Worm (Caenorhabditis elegans) whole organism, L1 larva: ENCODE measurements around the gene F49H6.17.

Experiments
- C34B4.2 ChIP-seq: sonication (generic microtip); optimal IDR thresholded peaks from 2 replicates; lab custom pipeline; 2017; ENCODE audit warnings: mild to moderate bottlenecking, missing genetic modification characterization, missing compliant biosample characterization
- Y116A8C.19 ChIP-seq: sonication (generic microtip); optimal IDR thresholded peaks from 2 replicates; lab custom pipeline; 2016; ENCODE audit warnings: missing compliant biosample characterization, missing genetic modification characterization, borderline replicate concordance
- ceh-63 ChIP-seq: fragments of 200-800 bp; sonication (Bioruptor generic); optimal IDR thresholded peaks from 2 replicates; lab custom pipeline; 2018; ENCODE audit warnings: mild to moderate bottlenecking, missing genetic modification characterization, missing compliant biosample characterization
- ces-1 ChIP-seq: fragments of 150-350 bp; optimal IDR thresholded peaks from 2 replicates; lab custom pipeline; 2014; ENCODE audit warnings: missing biosample characterization, missing genetic modification reagents, missing genetic modification characterization
- dpl-1 ChIP-seq, 3 experiments: fragments of 150-350 bp in 2 of 3; sonication (generic microtip) in 1 of 3; optimal IDR thresholded peaks; 2 replicates each; lab custom pipeline; 2014 to 2017; ENCODE audit warnings: missing biosample characterization in 3 of 3, missing genetic modification characterization in 3 of 3, missing genetic modification reagents in 3 of 3
- efl-1 ChIP-seq, 4 experiments: fragments of 150-350 bp; optimal IDR thresholded peaks in 3 of 4; peaks in 1 of 4; 1 replicate in 1 of 4; 2 replicates in 3 of 4; lab custom pipeline; 2014; ENCODE audit warnings: missing biosample characterization in 2 of 4, missing genetic modification characterization in 2 of 4, missing genetic modification reagents in 2 of 4
- egl-13 ChIP-seq: sonication (generic microtip); optimal IDR thresholded peaks from 2 replicates; lab custom pipeline; 2016; ENCODE audit warnings: missing genotype, missing genetic modification reagents, missing genetic modification characterization, missing compliant biosample characterization
- egl-27 ChIP-seq, 2 experiments: fragments of 150-350 bp in 1 of 2; sonication (generic microtip); optimal IDR thresholded peaks; 3 replicates each; lab custom pipeline; 2017 to 2018; ENCODE audit warnings: missing biosample characterization in 2 of 2, missing genetic modification characterization in 2 of 2, missing genetic modification reagents in 2 of 2
- elt-2 ChIP-seq: sonication (generic microtip); optimal IDR thresholded peaks from 2 replicates; lab custom pipeline; 2016; ENCODE audit warnings: missing genetic modification characterization, mild to moderate bottlenecking, inconsistent platforms, missing compliant biosample characterization, missing genetic modification reagents
- ets-5 ChIP-seq: fragments of 200-800 bp; sonication (Bioruptor generic); IDR thresholded peaks from 2 replicates; pipeline ENCODE4 v1.3.6; 2022; ENCODE audit warnings: missing genetic modification characterization, missing compliant biosample characterization
- grh-1 ChIP-seq: fragments of 200-800 bp; sonication (Bioruptor generic); IDR thresholded peaks from 2 replicates; pipeline ENCODE4 v1.3.6; 2022; ENCODE audit warnings: missing genetic modification reagents, missing genetic modification characterization, missing compliant biosample characterization
- hlh-4 ChIP-seq: sonication (generic microtip); optimal IDR thresholded peaks from 2 replicates; lab custom pipeline; 2016; ENCODE audit warnings: mild to moderate bottlenecking, missing genetic modification characterization, missing compliant biosample characterization
- hpl-2 ChIP-seq: fragments of 150-350 bp; optimal IDR thresholded peaks from 2 replicates; lab custom pipeline; 2014; ENCODE audit warnings: missing biosample characterization, missing genetic modification reagents, missing genetic modification characterization
- jun-1 ChIP-seq: fragments of 150-350 bp; optimal IDR thresholded peaks from 2 replicates; lab custom pipeline; 2014; ENCODE audit warnings: missing biosample characterization, missing genetic modification reagents, missing genetic modification characterization
- lin-35 ChIP-seq, 2 experiments: fragments of 150-350 bp; optimal IDR thresholded peaks; 2 replicates each; lab custom pipeline; 2014; ENCODE audit warnings: missing biosample characterization in 2 of 2, missing genetic modification characterization in 2 of 2, missing genetic modification reagents in 2 of 2
- lin-39 ChIP-seq: fragments of 150-350 bp; optimal IDR thresholded peaks from 2 replicates; lab custom pipeline; 2014; ENCODE audit warnings: missing biosample characterization, missing genetic modification reagents, missing genetic modification characterization
- lir-3 ChIP-seq: sonication (generic microtip); optimal IDR thresholded peaks from 2 replicates; lab custom pipeline; 2016; ENCODE audit warnings: mild to moderate bottlenecking, missing genetic modification characterization, moderate library complexity, missing compliant biosample characterization; ENCODE audit not compliant: poor library complexity
- mef-2 ChIP-seq: fragments of 150-350 bp; optimal IDR thresholded peaks from 2 replicates; lab custom pipeline; 2014; ENCODE audit warnings: missing biosample characterization, missing genetic modification characterization
- nhr-11 ChIP-seq: fragments of 150-350 bp; optimal IDR thresholded peaks from 2 replicates; lab custom pipeline; 2014; ENCODE audit warnings: missing biosample characterization, missing genetic modification characterization
- nhr-19 ChIP-seq: fragments of 200-800 bp; sonication (Bioruptor generic); conservative IDR thresholded peaks from 2 replicates; pipeline ENCODE4 v1.3.6; 2022; ENCODE audit warnings: missing genetic modification characterization, missing compliant biosample characterization
- nhr-20 ChIP-seq: sonication (generic microtip); optimal IDR thresholded peaks from 2 replicates; lab custom pipeline; 2016; ENCODE audit warnings: mild to moderate bottlenecking, missing genetic modification characterization, missing compliant biosample characterization
- nhr-28 ChIP-seq: fragments of 150-350 bp; optimal IDR thresholded peaks from 2 replicates; lab custom pipeline; 2014; ENCODE audit warnings: missing biosample characterization, missing genetic modification characterization
- nhr-77 ChIP-seq: fragments of 150-350 bp; optimal IDR thresholded peaks from 2 replicates; lab custom pipeline; 2014; ENCODE audit warnings: missing biosample characterization, missing genetic modification characterization
- pax-3 ChIP-seq: fragments of 200-800 bp; sonication (Bioruptor generic); optimal IDR thresholded peaks from 2 replicates; lab custom pipeline; 2018; ENCODE audit warnings: mild to moderate bottlenecking, missing genetic modification characterization, moderate library complexity, missing compliant biosample characterization
- pqm-1 ChIP-seq: sonication (generic microtip); optimal IDR thresholded peaks from 3 replicates; lab custom pipeline; 2017; ENCODE audit warnings: missing biosample characterization, missing genetic modification characterization
- rnt-1 ChIP-seq: sonication (generic microtip); optimal IDR thresholded peaks from 2 replicates; lab custom pipeline; 2016; ENCODE audit warnings: mild to moderate bottlenecking, missing genetic modification characterization, moderate library complexity, missing compliant biosample characterization
- snpc-4 ChIP-seq: fragments of 150-350 bp; optimal IDR thresholded peaks from 2 replicates; lab custom pipeline; 2014; ENCODE audit warnings: missing biosample characterization, missing genetic modification characterization
- sptf-1 ChIP-seq: fragments of 150-350 bp; optimal IDR thresholded peaks from 2 replicates; lab custom pipeline; 2014; ENCODE audit warnings: missing biosample characterization, missing genetic modification characterization
- sup-37 ChIP-seq: fragments of 200-800 bp; sonication (Bioruptor generic); optimal IDR thresholded peaks from 2 replicates; lab custom pipeline; 2018; ENCODE audit warnings: mild to moderate bottlenecking, missing genetic modification characterization, missing compliant biosample characterization
- tbx-2 ChIP-seq: sonication (generic microtip); optimal IDR thresholded peaks from 2 replicates; lab custom pipeline; 2016; ENCODE audit warnings: missing genetic modification characterization, missing compliant biosample characterization
- unc-130 ChIP-seq: fragments of 150-350 bp; optimal IDR thresholded peaks from 2 replicates; lab custom pipeline; 2017; ENCODE audit warnings: missing biosample characterization, missing genetic modification characterization, inconsistent platforms
- unc-30 ChIP-seq: sonication (generic microtip); optimal IDR thresholded peaks from 2 replicates; lab custom pipeline; 2017; ENCODE audit warnings: missing biosample characterization, missing genetic modification characterization
- unc-62 ChIP-seq: fragments of 150-350 bp; optimal IDR thresholded peaks from 2 replicates; lab custom pipeline; 2014; ENCODE audit warnings: missing biosample characterization, missing genetic modification reagents, missing genetic modification characterization
- unc-98 ChIP-seq: fragments of 200-800 bp; sonication (Bioruptor generic); IDR thresholded peaks from 2 replicates; pipeline ENCODE4 v1.3.6; 2022; ENCODE audit warnings: missing genetic modification characterization, missing compliant biosample characterization
- ztf-4 ChIP-seq: fragments of 150-350 bp; optimal IDR thresholded peaks from 2 replicates; lab custom pipeline; 2014; ENCODE audit warnings: missing biosample characterization, missing genetic modification characterization

F49H6.17 gene

DNA sequence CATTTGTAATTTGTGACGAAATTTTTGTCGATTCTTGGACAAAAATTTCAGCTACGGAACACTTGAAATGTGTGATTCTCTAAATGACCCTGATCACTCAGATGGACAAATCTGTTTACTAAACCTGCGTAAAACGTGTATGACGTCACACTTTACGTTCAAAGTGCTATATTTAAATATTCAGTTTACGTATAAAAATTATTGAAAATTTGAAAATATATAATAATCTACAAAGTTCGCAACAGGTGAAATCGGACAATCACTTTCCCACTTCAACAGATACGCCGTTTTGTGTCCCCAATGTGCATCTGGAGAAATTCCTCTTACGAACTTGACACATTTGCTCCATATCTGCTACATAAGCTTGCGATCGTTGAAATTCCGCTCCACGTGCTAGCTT is 14.6 kb upstream of the F49H6.17 start, which contains the start of gene srh-131:
TSS of gene srh-131 (plus strand) at position 301 of the 400 bp plus-strand sequence.
- TF ChIP-seq tbx-2 = no peak
- no peak for TF ChIP-seq unc-62 (GFP tag; lab: Kevin White, UChicago)
- TF ChIP-seq egl-27 (tag; optimal IDR thresholded peaks at IDR 0.05; lab: Kevin White, UChicago) = no peak
- TF ChIP-seq sptf-1 (tag; lab: Kevin White, UChicago) = no peak
- no peak for TF ChIP-seq ztf-4 (tag; lab: Kevin White, UChicago)
- no peak for TF ChIP-seq grh-1 (GFP tag; lab: Robert Waterston, UW)
- no peak for TF ChIP-seq dpl-1 (GFP tag; optimal IDR thresholded peaks at IDR 0.05; lab: Kevin White, UChicago)

DNA sequence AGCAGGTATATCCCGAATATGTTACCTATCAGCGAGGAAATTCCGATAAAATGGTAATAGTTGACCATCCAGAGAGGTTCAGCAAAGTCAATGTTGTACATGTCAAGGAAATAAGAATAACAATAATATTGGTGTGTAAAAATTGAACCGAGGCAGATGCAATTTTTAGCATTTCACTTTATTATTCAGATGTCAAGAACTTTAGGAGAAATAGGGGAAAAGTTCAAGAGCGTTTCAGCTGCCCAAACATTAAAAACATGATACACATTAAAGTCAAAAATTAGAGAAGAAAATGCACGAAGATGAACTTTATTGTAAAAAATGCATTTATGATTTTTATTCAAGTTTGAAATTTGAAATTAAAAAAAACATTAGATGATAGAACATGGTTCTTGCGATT is 11.5 kb upstream of the F49H6.17 start, which contains the start of gene sri-69:
TSS of gene sri-69 (minus strand) at position 101 of the 400 bp plus-strand sequence.
- TF ChIP-seq ceh-63 (no peak), lin-39 (tag; lab: Kevin White, UChicago) (no peak), hpl-2 (GFP tag; lab: Kevin White, UChicago) (no peak), nhr-19 (GFP tag; lab: Robert Waterston, UW) (no peak), lin-35 (GFP tag; optimal IDR thresholded peaks at IDR 0.05; lab: Kevin White, UChicago) (no peak), snpc-4 (tag; lab: Kevin White, UChicago) (no peak), sptf-1 (tag; lab: Kevin White, UChicago) (no peak), hlh-4 (tag; lab: Kevin White, UChicago) (no peak), pqm-1 (tag; lab: Kevin White, UChicago) (no peak), elt-2 (tag; lab: Kevin White, UChicago) (no peak), nhr-28 (tag; lab: Kevin White, UChicago) (no peak), mef-2 (no peak), rnt-1 (tag; lab: Kevin White, UChicago) (no peak), ets-5 (GFP tag; lab: Robert Waterston, UW) (no peak), lir-3 (tag; lab: Kevin White, UChicago) (no peak)
- TF ChIP-seq, all 84 proteins: peak for 0

DNA sequence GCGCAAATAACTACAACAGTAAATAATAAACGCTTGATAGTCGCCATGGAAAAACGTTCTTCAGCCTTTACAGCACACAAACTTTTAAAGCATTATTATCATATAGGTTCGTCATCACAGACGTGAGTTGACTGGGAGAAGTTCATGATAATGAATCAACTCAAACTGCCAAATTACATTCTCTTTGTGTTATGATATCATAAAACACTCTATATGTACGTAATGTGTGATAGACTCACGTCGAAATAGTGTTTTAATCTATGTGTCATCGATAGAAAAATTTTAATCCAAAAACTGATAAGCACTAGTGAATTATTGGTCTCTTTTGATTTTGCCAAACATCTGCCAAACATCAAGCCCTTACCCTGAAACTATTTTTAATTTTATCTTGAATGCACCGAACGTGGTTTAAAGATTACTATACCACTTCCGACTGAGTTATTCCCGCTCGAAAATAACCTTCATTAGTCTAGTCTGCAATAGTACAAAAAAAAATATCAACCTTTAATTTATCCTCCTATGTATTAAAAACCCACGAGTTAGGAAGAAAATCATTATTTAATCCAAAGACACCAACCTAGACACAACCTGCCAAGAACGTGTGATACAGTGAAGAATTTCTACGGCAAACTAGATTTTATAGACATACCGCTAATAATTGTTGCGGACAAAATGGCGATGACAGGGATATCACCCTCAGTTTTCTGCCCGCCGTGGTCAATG is 10.3 kb upstream of the F49H6.17 start, which contains the start of the genes clc-12 and clec-240:
TSS of gene clc-12 (minus strand) at position 47 of the 723 bp plus-strand sequence.
TSS of gene clec-240 (plus strand) at position 673 of the 723 bp plus-strand sequence.
- peak; percentile 69 for TF ChIP-seq elt-2 (tag; lab: Kevin White, UChicago)
- TF ChIP-seq pax-3 = no peak
- TF ChIP-seq rnt-1 (tag; lab: Kevin White, UChicago) = no peak
- TF ChIP-seq hpl-2 (GFP tag; lab: Kevin White, UChicago) = no peak
- TF ChIP-seq hlh-4 (tag; lab: Kevin White, UChicago) = no peak

DNA sequence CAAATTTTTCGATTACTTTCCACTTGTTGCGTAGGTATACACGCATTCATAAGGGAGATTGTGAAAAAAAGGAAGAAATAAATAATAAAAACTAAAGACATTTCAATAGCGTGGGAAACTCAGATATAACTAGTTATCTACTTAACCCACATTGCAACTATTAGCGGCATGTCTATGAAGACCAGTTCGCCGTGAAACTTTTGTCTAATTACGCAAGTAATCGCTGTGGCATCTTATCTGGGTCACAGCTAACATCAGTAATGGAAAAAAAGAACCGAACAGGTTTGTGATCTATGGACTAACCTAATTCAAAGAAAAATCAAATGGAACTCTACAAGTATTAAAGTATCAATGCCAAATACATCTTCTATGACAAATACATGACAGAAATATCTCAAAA is 6.6 kb upstream of the F49H6.17 start, which contains the start of gene clec-241:
TSS of gene clec-241 (minus strand) at position 101 of the 400 bp plus-strand sequence.
- TF ChIP-seq Y116A8C.19 (tag; lab: Kevin White, UChicago) (no peak), nhr-77 (no peak), nhr-20 (tag; lab: Kevin White, UChicago) (no peak), lin-39 (tag; lab: Kevin White, UChicago) (no peak)

DNA sequence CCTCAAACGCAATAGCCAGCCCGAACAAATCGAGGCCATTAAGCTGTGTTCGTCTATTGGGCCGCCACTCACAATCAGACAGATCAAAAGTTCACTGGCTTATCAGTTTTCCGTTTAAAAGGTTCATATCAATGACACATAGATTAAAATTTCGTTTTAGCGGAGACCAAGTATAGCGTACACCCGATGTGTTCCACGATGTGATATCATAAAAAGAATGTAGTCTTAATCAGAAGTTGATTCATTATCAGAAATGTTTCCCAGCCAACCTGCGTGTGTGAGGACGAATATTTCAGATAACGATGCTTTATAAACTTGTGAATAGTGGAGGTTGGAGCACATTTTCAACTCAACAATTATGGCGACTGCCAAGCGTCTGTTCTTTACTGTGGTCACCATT is 5.7 kb upstream of the F49H6.17 start, which contains the start of gene clc-13:
TSS of gene clc-13 (plus strand) at position 359 of the 400 bp plus-strand sequence.
- TF ChIP-seq elt-2 (tag; lab: Kevin White, UChicago) (peak; percentile 98), egl-13 (tag; lab: Kevin White, UChicago) (no peak), ces-1 (GFP tag; lab: Kevin White, UChicago) (no peak), efl-1 (optimal IDR thresholded peaks at IDR 0.05; lab: Kevin White, UChicago) (no peak), efl-1 (GFP tag; optimal IDR thresholded peaks at IDR 0.05 in 1 of 2; lab: Kevin White, UChicago) (peak in 1 of 2 experiments; percentile 42), jun-1 (tag; lab: Kevin White, UChicago) (peak; percentile 57), C34B4.2 (tag; lab: Kevin White, UChicago) (no peak), unc-98 (GFP tag; lab: Robert Waterston, UW) (no peak), nhr-11 (tag; lab: Kevin White, UChicago) (no peak), sup-37 (no peak), unc-62 (GFP tag; lab: Kevin White, UChicago) (no peak), unc-130 (tag; lab: Kevin White, UChicago) (no peak), nhr-20 (tag; lab: Kevin White, UChicago) (peak; percentile 75), unc-30 (tag; lab: Kevin White, UChicago) (no peak)
